Fruit fly (Drosophila melanogaster) whole organism, embryonic: ENCODE measurements around the gene GluRIID.

ENCODE experiments used
- CG1233 ChIP-seq: fragments of 200-800 bp; sonication (Bioruptor generic); optimal IDR thresholded peaks from 4 replicates; lab custom pipeline; 2018; ENCODE audit warnings: missing biosample characterization, mild to moderate bottlenecking, missing genetic modification characterization
- CG13775 ChIP-seq: fragments of 200-800 bp; sonication (Bioruptor generic); optimal IDR thresholded peaks from 3 replicates; lab custom pipeline; 2017; ENCODE audit warnings: missing biosample characterization, mild to moderate bottlenecking, missing genetic modification characterization
- CG8944 ChIP-seq: fragments of 200-800 bp; sonication (Bioruptor generic); optimal IDR thresholded peaks from 3 replicates; lab custom pipeline; 2016; ENCODE audit warnings: missing biosample characterization, missing genetic modification characterization
- D19A ChIP-seq: fragments of 200-800 bp; optimal IDR thresholded peaks from 3 replicates; lab custom pipeline; 2019; ENCODE audit warnings: missing biosample characterization, mild to moderate bottlenecking, missing genetic modification characterization, moderate library complexity
- Lpt ChIP-seq: fragments of >200 bp; optimal IDR thresholded peaks from 2 replicates; lab custom pipeline; 2018; ENCODE audit warnings: missing biosample characterization, missing genetic modification characterization
- Xbp1 ChIP-seq: fragments of 200-800 bp; sonication (Bioruptor generic); optimal IDR thresholded peaks from 3 replicates; lab custom pipeline; 2016; ENCODE audit warnings: missing biosample characterization, mild to moderate bottlenecking, missing genetic modification characterization
- gfzf ChIP-seq: fragments of 200-800 bp; sonication (Bioruptor generic); optimal IDR thresholded peaks from 2 replicates; lab custom pipeline; 2016; ENCODE audit warnings: missing biosample characterization, mild to moderate bottlenecking, missing genetic modification characterization, moderate library complexity
- zen ChIP-seq: fragments of 200-800 bp; sonication (Bioruptor generic); optimal IDR thresholded peaks from 3 replicates; lab custom pipeline; 2018; ENCODE audit warnings: missing biosample characterization, mild to moderate bottlenecking, missing genetic modification characterization, moderate library complexity

DNA sequence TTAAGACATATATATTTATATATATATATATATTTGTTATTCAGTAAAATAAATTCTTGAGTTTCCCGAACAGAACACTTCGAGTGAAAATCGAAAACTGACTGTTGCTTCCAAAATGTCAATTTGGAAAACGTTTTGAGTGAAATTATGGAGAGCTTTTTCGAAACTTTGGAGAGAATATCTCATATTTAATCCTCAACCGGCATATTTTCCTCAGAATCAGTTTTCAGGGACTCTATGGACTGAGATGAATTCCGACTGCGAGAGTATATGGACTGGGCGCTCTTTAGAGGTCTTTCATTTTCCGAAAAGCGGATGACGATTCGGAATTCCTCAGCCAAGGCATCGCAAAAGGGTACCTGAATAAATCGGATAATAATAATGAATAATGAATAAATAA lies 3.6 kb downstream of the GluRIID start, which contains the start of gene GluRIIE:
- no peak for TF ChIP-seq Lpt (GFP tag; lab: Kevin White, UChicago)
- TF ChIP-seq gfzf (GFP tag; lab: Kevin White, UChicago): no peak
- no peak for TF ChIP-seq D19A
- TF ChIP-seq zen (tag; lab: Kevin White, UChicago): no peak
- no peak for TF ChIP-seq CG13775 (GFP tag; lab: Kevin White, UChicago)
- TF ChIP-seq CG1233: no peak
- TF ChIP-seq CG8944: no peak
- TF ChIP-seq Xbp1 (GFP tag; lab: Kevin White, UChicago): no peak
